Fruit fly (Drosophila melanogaster) S2 (cell line): ENCODE results near the gene CG18788.
"Not testable (repeated sequence)": the region's sequence is repeated elsewhere in the genome, so short reads cannot be mapped to it uniquely, and the experiment has no call there.

Source experiments
- CG8478 ChIP-seq: fragments of >200 bp; optimal IDR thresholded peaks from 2 replicates; lab custom pipeline; 2018
- CTCF ChIP-seq, 2 experiments: fragments of >200 bp; optimal IDR thresholded peaks; 2 replicates each; lab custom pipeline; 2018

CG18788 gene

dm6 chr2L:12033890-12034289, at the start of gene CG18788:
CG18788 (plus strand) TSS chr2L:12034190.
- TF ChIP-seq CTCF (optimal IDR thresholded peaks at IDR 0.05; lab: Kevin White, UChicago) (no peak), CG8478 (lab: Kevin White, UChicago) (no peak)

dm6 chr2L:11987945-11988344, 46.0 kb upstream of the CG18788 start, which contains the start of the genes CG6686 and CG34163:
CG6686 (minus strand) TSS chr2L:11988039.
CG34163 (plus strand) TSS chr2L:11988270.
- TF ChIP-seq CTCF (optimal IDR thresholded peaks at IDR 0.05; lab: Kevin White, UChicago) (no peak), CG8478 (lab: Kevin White, UChicago) (no peak)

- TF ChIP-seq CG8478 (lab: Kevin White, UChicago) (no peak), CTCF (optimal IDR thresholded peaks at IDR 0.05; lab: Kevin White, UChicago) (no peak)
Observed at dm6 chr2L:11989210-11989609, 44.8 kb upstream of the CG18788 start.

DNA sequence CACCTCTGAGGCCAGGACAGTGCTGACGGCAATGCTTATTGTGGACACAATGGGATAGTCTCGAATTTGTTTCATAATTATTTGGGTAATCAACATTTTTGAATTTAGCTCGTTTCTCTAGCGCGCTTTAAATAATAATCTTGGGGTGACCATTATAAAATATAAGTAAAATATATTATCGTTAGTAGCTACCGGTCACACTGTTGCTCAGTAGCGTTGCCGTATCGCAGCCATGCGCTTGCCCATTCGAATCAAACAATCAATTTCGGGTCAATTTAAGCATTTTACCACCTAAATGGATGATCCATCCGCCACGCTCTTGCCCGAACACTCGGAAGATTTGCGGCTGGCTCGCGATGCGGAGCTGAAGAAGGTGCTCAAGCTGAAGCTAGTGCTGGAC, 44.3 kb upstream of the CG18788 start, which contains the start of the genes zuc and dgt2:
zuc (minus strand) TSS at position 154 of the 400 bp plus-strand sequence.
dgt2 (plus strand) TSS at position 208 of the 400 bp plus-strand sequence.
- TF ChIP-seq CG8478 (lab: Kevin White, UChicago) (no peak), CTCF (optimal IDR thresholded peaks at IDR 0.05; lab: Kevin White, UChicago) (no peak)

- TF ChIP-seq CTCF (optimal IDR thresholded peaks at IDR 0.05; lab: Kevin White, UChicago): no peak
- TF ChIP-seq CG8478 (lab: Kevin White, UChicago): no peak
Observed at dm6 chr2L:11990458-11991065, 43.4 kb upstream of the CG18788 start, which contains the start of gene escl. escl (plus strand) TSS chr2L:11990927.

- TF ChIP-seq CG8478 (lab: Kevin White, UChicago); CTCF (optimal IDR thresholded peaks at IDR 0.05; lab: Kevin White, UChicago): not testable (repeated sequence)
Observed at dm6 chr2L:11992602-11993001, 41.4 kb upstream of the CG18788 start, which contains the start of gene Ada1-2. Ada1-2 (plus strand) TSS chr2L:11992902.

- not testable (repeated sequence) for TF ChIP-seq CG8478 (lab: Kevin White, UChicago); CTCF (optimal IDR thresholded peaks at IDR 0.05; lab: Kevin White, UChicago)
Observed at dm6 chr2L:11995332-11995790, 38.6 kb upstream of the CG18788 start, which contains the start of the genes CG18789 and Qtzl. CG18789 (minus strand) TSS chr2L:11995432. Qtzl (plus strand) TSS chr2L:11995740.

DNA sequence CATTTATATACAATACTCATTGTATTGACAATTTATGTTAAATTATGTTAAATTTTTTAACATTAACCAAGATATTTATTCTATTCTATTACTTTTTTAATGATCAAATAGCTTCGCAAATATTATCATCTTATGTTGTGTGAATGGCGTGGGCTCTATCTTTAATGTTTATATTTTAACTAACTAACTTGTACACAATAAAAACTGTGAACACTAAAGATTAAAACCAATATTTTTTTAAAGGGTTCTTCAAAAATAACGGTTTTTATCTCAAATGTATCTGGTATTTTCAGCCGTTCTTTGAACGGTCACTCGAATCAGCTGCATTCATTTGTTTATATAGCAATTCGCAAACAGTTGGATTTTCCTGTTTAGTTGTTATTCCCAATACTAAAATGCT, 37.5 kb upstream of the CG18788 start, which contains the start of gene Ada1-1:
Ada1-1 (plus strand) TSS at position 301 of the 400 bp plus-strand sequence.
- TF ChIP-seq CTCF (optimal IDR thresholded peaks at IDR 0.05; lab: Kevin White, UChicago); CG8478 (lab: Kevin White, UChicago): not testable (repeated sequence)

- TF ChIP-seq CTCF (optimal IDR thresholded peaks at IDR 0.05; lab: Kevin White, UChicago); CG8478 (lab: Kevin White, UChicago): not testable (repeated sequence)
Observed at dm6 chr2L:11999240-11999704, 34.7 kb upstream of the CG18788 start, which contains the start of the genes CG18787 and Nfs1. CG18787 (minus strand) TSS chr2L:11999340. Nfs1 (plus strand) TSS chr2L:11999654.

DNA sequence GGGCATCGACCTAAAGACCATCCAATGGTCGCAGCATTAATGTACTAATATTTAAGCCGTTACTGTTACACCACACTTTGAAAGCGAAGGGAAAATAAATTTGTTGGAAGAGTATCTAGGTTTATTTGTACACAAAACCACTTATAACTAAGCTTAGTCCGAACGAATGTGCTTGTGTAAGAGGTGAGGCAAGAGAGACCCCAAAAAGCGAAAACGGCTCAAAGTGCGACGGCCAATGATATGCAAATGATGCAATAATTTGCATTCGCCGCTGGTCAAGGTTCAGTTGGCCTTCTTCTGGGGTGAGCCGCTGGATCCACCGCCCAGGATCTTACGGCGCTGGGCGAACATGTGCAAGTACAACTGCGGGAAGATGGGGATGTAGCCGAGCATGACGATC, 32.9 kb upstream of the CG18788 start:
- no peak for TF ChIP-seq CG8478 (lab: Kevin White, UChicago)
- no peak for TF ChIP-seq CTCF (optimal IDR thresholded peaks at IDR 0.05; lab: Kevin White, UChicago)

- no peak for TF ChIP-seq CTCF (optimal IDR thresholded peaks at IDR 0.05; lab: Kevin White, UChicago)
- no peak for TF ChIP-seq CG8478 (lab: Kevin White, UChicago)
Observed at dm6 chr2L:12002051-12002450, 31.9 kb upstream of the CG18788 start, which contains the start of gene Hacd1. Hacd1 (minus strand) TSS chr2L:12002266.

DNA sequence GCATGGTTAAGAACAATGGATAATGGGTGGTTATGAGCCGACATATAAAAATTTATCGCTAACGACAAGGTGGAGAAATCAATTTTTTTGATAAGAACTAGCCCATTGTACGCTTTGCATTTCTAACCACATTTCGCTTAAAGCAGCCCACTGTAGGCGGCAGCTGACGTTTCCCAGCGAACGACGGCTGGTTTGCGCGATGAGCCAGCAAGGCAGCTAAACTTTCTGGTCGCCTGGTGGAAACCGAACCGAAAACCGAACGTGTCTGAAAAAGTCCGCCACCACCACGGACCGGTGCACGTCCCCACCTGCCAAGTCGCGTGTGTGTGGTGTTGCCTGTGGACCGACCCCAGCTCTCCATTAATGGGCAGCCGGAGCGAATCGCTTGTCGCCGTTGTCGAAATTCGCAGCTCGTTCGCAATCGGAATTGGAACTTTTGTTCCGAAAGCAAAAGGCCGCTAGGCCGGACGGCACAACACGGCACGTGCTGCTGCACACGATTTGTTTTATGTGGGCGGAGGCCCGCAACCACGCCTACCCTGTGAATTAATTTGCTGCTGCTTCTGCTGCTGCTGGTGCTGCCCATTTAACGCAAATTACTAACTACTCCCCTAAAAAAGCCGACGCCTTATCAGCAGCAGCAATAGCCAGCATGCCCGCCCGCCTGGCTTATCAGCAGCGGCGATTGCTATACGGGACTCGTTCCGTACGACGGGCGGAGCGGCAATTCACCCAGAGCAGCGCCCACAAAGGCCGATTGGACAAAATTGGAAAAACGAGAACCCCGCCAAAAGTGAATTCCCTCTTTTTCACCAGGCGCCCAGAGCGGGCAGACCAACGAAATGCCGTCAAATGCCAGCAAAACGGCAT, 30.8 kb upstream of the CG18788 start:
- TF ChIP-seq CTCF (optimal IDR thresholded peaks at IDR 0.05; lab: Kevin White, UChicago): no peak
- no peak for TF ChIP-seq CG8478 (lab: Kevin White, UChicago)

DNA sequence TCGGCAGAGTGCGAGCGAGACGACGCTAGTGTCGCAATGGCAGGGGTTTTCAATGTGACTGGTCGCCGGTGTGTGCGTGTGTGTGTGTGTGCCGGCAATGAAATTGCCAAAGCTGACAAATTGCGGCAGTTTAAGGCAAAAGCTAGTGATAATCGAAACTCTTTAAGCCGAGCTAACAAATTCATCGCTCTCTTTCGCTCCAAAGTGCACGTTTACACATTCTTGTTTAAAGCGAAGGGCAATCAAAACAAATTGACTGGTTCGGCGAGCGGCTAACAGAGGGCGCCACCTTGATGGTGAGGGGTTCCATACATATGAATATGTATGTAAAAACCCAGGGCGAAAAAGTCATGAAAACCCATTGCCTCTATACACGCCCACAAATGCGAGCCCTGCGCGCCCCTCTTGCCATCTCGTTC, 30.2 kb upstream of the CG18788 start:
- TF ChIP-seq CTCF (optimal IDR thresholded peaks at IDR 0.05; lab: Kevin White, UChicago) (peak; percentile 88 to 97), CG8478 (lab: Kevin White, UChicago) (no peak)
